Fruit fly (Drosophila melanogaster): ENCODE measurements around the gene ArgRS.
A peak's percentile ranks its signal among the peaks of the same experiment; 100 is the strongest.

The ArgRS gene

dm6 chrX:15812615-15812995 is 31.3 kb downstream of the ArgRS start:
- TF ChIP-seq lola (GFP tag; optimal IDR thresholded peaks at IDR 0.05) (peak in 1 of 3 experiments; percentile 22), eve (GFP tag; optimal IDR thresholded peaks at IDR 0.05) (peak in 1 of 2 experiments; percentile 14), bcd (GFP tag; optimal IDR thresholded peaks at IDR 0.05) (no peak), p53 (GFP tag; optimal IDR thresholded peaks at IDR 0.05) (no peak), CG3847 (GFP tag; IDR thresholded peaks at IDR 0.05) (no peak), ase (GFP tag; IDR thresholded peaks at IDR 0.05) (no peak), CG2712 (tag; optimal IDR thresholded peaks at IDR 0.05) (no peak), tup (GFP tag; optimal IDR thresholded peaks at IDR 0.05) (no peak), CG12659 (GFP tag; optimal IDR thresholded peaks at IDR 0.05) (no peak), CG12391 (tag; optimal IDR thresholded peaks at IDR 0.05) (no peak), Med (GFP tag) (peak; percentile 71), sens (GFP tag) (peak; percentile 68)

dm6 chrX:15811666-15812614 is 32.0 kb downstream of the ArgRS start:
- TF ChIP-seq CG4360 (GFP tag; IDR thresholded peaks at IDR 0.05) = peak; percentile 98
- no peak for TF ChIP-seq CG6654 (GFP tag; optimal IDR thresholded peaks at IDR 0.05)
- TF ChIP-seq Nf-YC (tag; optimal IDR thresholded peaks at IDR 0.05) = peak; percentile 52
- TF ChIP-seq gem (tag; optimal IDR thresholded peaks at IDR 0.05) = no peak
- peak; percentile 26 for TF ChIP-seq sug (tag; optimal IDR thresholded peaks at IDR 0.05)
- no peak for TF ChIP-seq Six4 (GFP tag; optimal IDR thresholded peaks at IDR 0.05)
- no peak for TF ChIP-seq chif (GFP tag; optimal IDR thresholded peaks at IDR 0.05)
- TF ChIP-seq Dip2 (GFP tag; IDR thresholded peaks at IDR 0.05) = no peak
- no peak for TF ChIP-seq Lim3 (GFP tag; IDR thresholded peaks at IDR 0.05)
- no peak for TF ChIP-seq Asciz (GFP tag; optimal IDR thresholded peaks at IDR 0.05)
- no peak for TF ChIP-seq CG7786 (GFP tag; optimal IDR thresholded peaks at IDR 0.05)
- TF ChIP-seq gcm (GFP tag; optimal IDR thresholded peaks at IDR 0.05) = peak; percentile 19
- peak; percentile 74 for TF ChIP-seq CG8478 (optimal IDR thresholded peaks at IDR 0.05)
- TF ChIP-seq corto (GFP tag; optimal IDR thresholded peaks at IDR 0.05) = peak; percentile 54
- no peak for TF ChIP-seq otp (GFP tag; IDR thresholded peaks at IDR 0.05)
- TF ChIP-seq CG14667 (GFP tag; IDR thresholded peaks at IDR 0.05) = no peak
- no peak for TF ChIP-seq CG11560 (tag; IDR thresholded peaks at IDR 0.05)
- peak; percentile 66 for TF ChIP-seq CG10543 (GFP tag; optimal IDR thresholded peaks at IDR 0.05)
- TF ChIP-seq cg (GFP tag; optimal IDR thresholded peaks at IDR 0.05) = peak; percentile 99
- TF ChIP-seq zen (tag; optimal IDR thresholded peaks at IDR 0.05) = no peak
- no peak for TF ChIP-seq fu2 (GFP tag; optimal IDR thresholded peaks at IDR 0.05)
- no peak for TF ChIP-seq CG10366 (GFP tag; IDR thresholded peaks at IDR 0.05)
- no peak for TF ChIP-seq H15 (GFP tag; IDR thresholded peaks at IDR 0.05)
- TF ChIP-seq trem (tag; optimal IDR thresholded peaks at IDR 0.05) = no peak
- no peak for TF ChIP-seq ind (GFP tag; optimal IDR thresholded peaks at IDR 0.05)
- no peak for TF ChIP-seq dpn (GFP tag; optimal IDR thresholded peaks at IDR 0.05)
- no peak for TF ChIP-seq Hr3 (GFP tag; optimal IDR thresholded peaks at IDR 0.05)
- TF ChIP-seq Rfx (GFP tag; IDR thresholded peaks at IDR 0.05) = peak; percentile 51
- peak; percentile 61 for TF ChIP-seq Aef1 (GFP tag; IDR thresholded peaks at IDR 0.05)
- TF ChIP-seq CG6813 (GFP tag; optimal IDR thresholded peaks at IDR 0.05) = no peak
- TF ChIP-seq CG10654 (GFP tag; optimal IDR thresholded peaks at IDR 0.05) = no peak
- peak; percentile 14; the same call in 1 of the 2 replicates for TF ChIP-seq HLH3B (GFP tag; IDR thresholded peaks at IDR 0.05)
- TF ChIP-seq fru (optimal IDR thresholded peaks at IDR 0.05) = no peak
- TF ChIP-seq CG4707 (GFP tag; optimal IDR thresholded peaks at IDR 0.05) = peak; percentile 20
- TF ChIP-seq CG7556 (GFP tag; optimal IDR thresholded peaks at IDR 0.05) = no peak
- no peak for TF ChIP-seq Sox100B (GFP tag; optimal IDR thresholded peaks at IDR 0.05)
- TF ChIP-seq CG13775 (GFP tag; optimal IDR thresholded peaks at IDR 0.05) = no peak
